Fruit fly (Drosophila melanogaster): ENCODE measurements around the gene Cds.

Gene Cds

DNA sequence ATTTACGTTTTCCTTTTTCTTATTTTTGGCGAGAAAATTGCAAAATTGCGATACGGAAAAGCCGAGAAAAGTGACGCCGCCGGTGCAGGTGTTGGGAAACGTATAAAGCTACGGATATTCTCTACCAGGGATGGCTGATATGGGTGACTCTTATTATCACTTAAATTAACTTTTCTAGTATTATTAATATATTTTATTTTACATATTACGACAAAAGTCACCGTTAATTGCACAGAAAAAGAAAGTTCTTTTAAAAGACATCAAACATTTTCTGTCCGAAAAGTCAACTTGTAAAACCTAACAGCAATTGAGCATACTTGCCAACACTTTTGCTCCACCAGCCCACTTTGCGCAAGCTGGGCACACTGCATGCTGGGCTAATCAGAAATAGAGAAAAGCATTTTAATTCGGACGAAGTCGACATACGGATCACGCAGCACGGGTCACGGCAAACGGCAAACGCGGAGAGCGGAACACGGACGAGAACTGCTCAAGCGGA, at the start of gene Cds, which contains the start of gene Uba2 (continued):
- TF ChIP-seq CG2678 (tag; optimal IDR thresholded peaks at IDR 0.05) (peak; percentile 94), CG30020 (tag; optimal IDR thresholded peaks at IDR 0.05) (peak; percentile 82), CG33213 (GFP tag; optimal IDR thresholded peaks at IDR 0.05) (peak; percentile 68), CG17328 (GFP tag; IDR thresholded peaks at IDR 0.05) (peak; percentile 84), so (GFP tag; IDR thresholded peaks at IDR 0.05) (peak; percentile 79; the same call in 2 of the 3 replicates), CG34224 (GFP tag; IDR thresholded peaks at IDR 0.05; ENCODE audit: partially characterized antibody) (no peak), Abd-B (GFP tag; optimal IDR thresholded peaks at IDR 0.05) (peak; percentile 92), oc (tag; optimal IDR thresholded peaks at IDR 0.05) (peak; percentile 85), CG6813 (GFP tag; optimal IDR thresholded peaks at IDR 0.05) (peak; percentile 88), GATAe (GFP tag; conservative IDR thresholded peaks at IDR 0.05) (peak; percentile 89; the same call in 1 of the 2 replicates), HLH4C (GFP tag; IDR thresholded peaks at IDR 0.05; ENCODE audit: partially characterized antibody) (peak; percentile 47; the same call in 1 of the 3 replicates), fd102C (GFP tag; optimal IDR thresholded peaks at IDR 0.05) (peak; percentile 33), jigr1 (GFP tag; IDR thresholded peaks at IDR 0.05) (peak; percentile 84), Antp (GFP tag; optimal IDR thresholded peaks at IDR 0.05) (peak; percentile 83), z (GFP tag; IDR thresholded peaks at IDR 0.05) (0 out of 3 replicates have a peak, but pooled peaks have one; percentile 24), usp (GFP tag; optimal IDR thresholded peaks at IDR 0.05) (no peak), Ravus (GFP tag; IDR thresholded peaks at IDR 0.05) (peak; percentile 66), CG7786 (GFP tag; optimal IDR thresholded peaks at IDR 0.05) (peak; percentile 66), CoRest (tag; optimal IDR thresholded peaks at IDR 0.05) (peak; percentile 94), CG1024 (GFP tag; IDR thresholded peaks at IDR 0.05) (peak; percentile 69), CG8765 (GFP tag; IDR thresholded peaks at IDR 0.05) (peak; percentile 79), CG17385 (GFP tag; optimal IDR thresholded peaks at IDR 0.05) (peak; percentile 89), E2f1 (GFP tag; IDR thresholded peaks at IDR 0.05) (peak; percentile 88), CG7372 (GFP tag; IDR thresholded peaks at IDR 0.05) (peak; percentile 90), mld (GFP tag; IDR thresholded peaks at IDR 0.05; ENCODE audit: partially characterized antibody) (no peak), Ptx1 (GFP tag; IDR thresholded peaks at IDR 0.05) (peak; percentile 93), CG17568 (GFP tag; optimal IDR thresholded peaks at IDR 0.05) (no peak), CG8359 (GFP tag; optimal IDR thresholded peaks at IDR 0.05; ENCODE audit: borderline replicate concordance) (peak; percentile 61), CG8924 (tag; optimal IDR thresholded peaks at IDR 0.05) (peak; percentile 92), CG3726 (GFP tag; IDR thresholded peaks at IDR 0.05) (peak; percentile 75; the same call in 2 of the 3 replicates), hb (GFP tag; IDR thresholded peaks at IDR 0.05; ENCODE audit: partially characterized antibody) (no peak), CG18764 (GFP tag; optimal IDR thresholded peaks at IDR 0.05) (peak; percentile 91), onecut (GFP tag; IDR thresholded peaks at IDR 0.05) (peak; percentile 67), zen2 (GFP tag; IDR thresholded peaks at IDR 0.05; ENCODE audit: partially characterized antibody) (no peak), NC2α (GFP tag; optimal IDR thresholded peaks at IDR 0.05) (no peak), ci (GFP tag; IDR thresholded peaks at IDR 0.05) (peak; percentile 90), CG42726 (GFP tag; IDR thresholded peaks at IDR 0.05; ENCODE audit: partially characterized antibody) (no peak), Gug (GFP tag; IDR thresholded peaks at IDR 0.05) (peak; percentile 82), nerfin-1 (tag; optimal IDR thresholded peaks at IDR 0.05) (peak; percentile 92), C15 (GFP tag; IDR thresholded peaks at IDR 0.05) (peak; percentile 86), wek (GFP tag; optimal IDR thresholded peaks at IDR 0.05) (peak; percentile 82), ftz-f1 (GFP tag; optimal IDR thresholded peaks at IDR 0.05) (peak; percentile 66), CG3995 (GFP tag; optimal IDR thresholded peaks at IDR 0.05) (peak; percentile 81), CG17186 (GFP tag; optimal IDR thresholded peaks at IDR 0.05) (peak; percentile 79), Hand (GFP tag; optimal IDR thresholded peaks at IDR 0.05) (peak; percentile 86), fd3F (GFP tag; optimal IDR thresholded peaks at IDR 0.05) (peak; percentile 92), ewg (GFP tag; optimal IDR thresholded peaks at IDR 0.05) (peak; percentile 82), dati (GFP tag; IDR thresholded peaks at IDR 0.05) (peak; percentile 59), Atf-2 (GFP tag; optimal IDR thresholded peaks at IDR 0.05) (peak; percentile 78), CG12071 (GFP tag; optimal IDR thresholded peaks at IDR 0.05) (no peak)
